Fruit fly (Drosophila melanogaster) whole organism, adult: ENCODE data around the gene CG10479.

Experiments used
- CG11617 ChIP-seq: fragments of 200-800 bp; sonication (Bioruptor generic); optimal IDR thresholded peaks from 2 replicates; lab custom pipeline; 2017; ENCODE audit warnings: mild to moderate bottlenecking, missing biosample characterization, missing genetic modification reagents, missing genetic modification characterization
- CG12768 ChIP-seq: fragments of 200-800 bp; sonication (Bioruptor generic); optimal IDR thresholded peaks from 2 replicates; lab custom pipeline; 2017; ENCODE audit warnings: missing biosample characterization, missing genetic modification characterization, mild to moderate bottlenecking, moderate library complexity, missing genetic modification reagents
- CG14711 ChIP-seq: fragments of 200-800 bp; sonication (Bioruptor generic); optimal IDR thresholded peaks from 2 replicates; lab custom pipeline; 2018; ENCODE audit warnings: missing biosample characterization, mild to moderate bottlenecking, missing genetic modification characterization, moderate library complexity
- CG1620 ChIP-seq: fragments of 200-800 bp; sonication (Bioruptor generic); optimal IDR thresholded peaks from 2 replicates; lab custom pipeline; 2016; ENCODE audit warnings: missing biosample characterization, missing genetic modification characterization
- CG33017 ChIP-seq: fragments of 200-800 bp; sonication (Bioruptor generic); optimal IDR thresholded peaks from 2 replicates; lab custom pipeline; 2018; ENCODE audit warnings: missing biosample characterization, mild to moderate bottlenecking, missing genetic modification characterization, moderate library complexity
- CG5204 ChIP-seq: fragments of 200-800 bp; sonication (Bioruptor generic); optimal IDR thresholded peaks from 2 replicates; lab custom pipeline; 2016; ENCODE audit warnings: missing biosample characterization, missing genetic modification characterization
- CG7045 ChIP-seq: fragments of 200-800 bp; sonication (Bioruptor generic); optimal IDR thresholded peaks from 2 replicates; lab custom pipeline; 2017; ENCODE audit warnings: missing biosample characterization, mild to moderate bottlenecking, missing genetic modification characterization
- CG7101 ChIP-seq: fragments of 200-800 bp; sonication (Bioruptor generic); optimal IDR thresholded peaks from 2 replicates; lab custom pipeline; 2018; ENCODE audit warnings: missing biosample characterization, mild to moderate bottlenecking, missing genetic modification characterization, moderate library complexity
- Clk ChIP-seq: fragments of 200-800 bp; sonication (Bioruptor generic); optimal IDR thresholded peaks from 2 replicates; lab custom pipeline; 2017; ENCODE audit warnings: missing biosample characterization, missing genetic modification characterization
- Crg-1 ChIP-seq: fragments of 200-800 bp; sonication (Bioruptor generic); optimal IDR thresholded peaks from 2 replicates; lab custom pipeline; 2016; ENCODE audit warnings: missing biosample characterization, missing genetic modification characterization
- Hr96 ChIP-seq: fragments of 200-800 bp; sonication (Bioruptor generic); optimal IDR thresholded peaks from 2 replicates; lab custom pipeline; 2016; ENCODE audit warnings: missing biosample characterization, missing genetic modification characterization
- Mnt ChIP-seq: fragments of 200-800 bp; sonication (Bioruptor generic); optimal IDR thresholded peaks from 2 replicates; lab custom pipeline; 2016; ENCODE audit warnings: missing biosample characterization, mild to moderate bottlenecking, missing genetic modification characterization
- bab1 ChIP-seq: fragments of 200-800 bp; sonication (Bioruptor generic); optimal IDR thresholded peaks from 3 replicates; lab custom pipeline; 2019; ENCODE audit warnings: missing biosample characterization, mild to moderate bottlenecking, missing genetic modification characterization, moderate library complexity
- cic ChIP-seq: fragments of 200-800 bp; sonication (Bioruptor generic); optimal IDR thresholded peaks from 2 replicates; lab custom pipeline; 2017; ENCODE audit warnings: missing biosample characterization, mild to moderate bottlenecking, missing genetic modification characterization, moderate library complexity
- cnc ChIP-seq, 2 experiments: fragments of >200 bp; optimal IDR thresholded peaks; 2 replicates each; lab custom pipeline; 2017
- kay ChIP-seq: fragments of 200-800 bp; sonication (Bioruptor generic); peaks from one replicate; lab custom pipeline; 2016; ENCODE audit warnings: missing biosample characterization, missing genetic modification characterization, borderline replicate concordance
- ovo ChIP-seq: fragments of 200-800 bp; sonication (Bioruptor generic); optimal IDR thresholded peaks from 2 replicates; lab custom pipeline; 2016; ENCODE audit warnings: missing biosample characterization, missing genetic modification characterization
- pad ChIP-seq: fragments of 200-800 bp; sonication (Bioruptor generic); optimal IDR thresholded peaks from 3 replicates; lab custom pipeline; 2017; ENCODE audit warnings: missing biosample characterization, missing genetic modification characterization, mild to moderate bottlenecking, moderate library complexity, missing genetic modification reagents
- tj ChIP-seq: fragments of 200-800 bp; sonication (Bioruptor generic); optimal IDR thresholded peaks from 3 replicates; lab custom pipeline; 2017; ENCODE audit warnings: missing biosample characterization, mild to moderate bottlenecking, missing genetic modification characterization, moderate library complexity
- toe ChIP-seq: fragments of 200-800 bp; sonication (Bioruptor generic); optimal IDR thresholded peaks from 2 replicates; lab custom pipeline; 2016; ENCODE audit warnings: missing biosample characterization, missing genetic modification characterization

The CG10479 gene

DNA sequence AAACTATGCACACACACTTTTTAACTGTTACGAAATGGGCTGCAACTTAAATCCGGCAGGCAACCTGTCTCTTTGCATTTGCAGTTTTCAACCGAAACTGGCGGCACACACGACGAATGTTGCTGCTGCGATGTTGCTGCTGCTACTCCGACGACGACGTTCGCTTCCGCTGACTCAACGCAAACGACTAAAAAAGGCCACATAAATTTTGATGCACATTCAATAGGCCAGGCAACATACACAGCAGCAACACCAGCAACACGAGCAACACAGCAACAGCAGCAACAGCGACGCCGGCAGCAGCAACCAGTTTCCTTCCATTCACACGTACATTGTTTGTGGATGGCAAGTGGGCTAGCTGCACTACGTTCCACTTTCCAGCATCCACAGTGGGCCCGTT is 25.3 kb downstream of the CG10479 start, which contains the start of gene Egfrap:
Gene Egfrap (minus strand): TSS at position 192 of the 400 bp plus-strand sequence.
- no peak for TF ChIP-seq CG5204 (GFP tag; lab: Kevin White, UChicago)
- TF ChIP-seq kay (GFP tag; lab: Kevin White, UChicago): no peak
- TF ChIP-seq cnc (optimal IDR thresholded peaks at IDR 0.05; lab: Kevin White, UChicago): no peak
- TF ChIP-seq tj (GFP tag; lab: Kevin White, UChicago): no peak
- no peak for TF ChIP-seq CG7101
- no peak for TF ChIP-seq CG33017
- no peak for TF ChIP-seq ovo (GFP tag; lab: Kevin White, UChicago)
- TF ChIP-seq CG11617: no peak
- no peak for TF ChIP-seq CG7045 (GFP tag; lab: Kevin White, UChicago)
- no peak for TF ChIP-seq CG12768 (GFP tag; lab: Kevin White, UChicago)
- no peak for TF ChIP-seq bab1 (GFP tag; lab: Kevin White, UChicago)
- TF ChIP-seq toe (GFP tag; lab: Kevin White, UChicago): no peak
- no peak for TF ChIP-seq CG1620 (GFP tag; lab: Kevin White, UChicago)
- TF ChIP-seq Hr96 (GFP tag; lab: Kevin White, UChicago): no peak
- no peak for TF ChIP-seq Clk (GFP tag; lab: Kevin White, UChicago)
- no peak for TF ChIP-seq Crg-1 (GFP tag; lab: Kevin White, UChicago)
- no peak for TF ChIP-seq pad (GFP tag; lab: Kevin White, UChicago)
- no peak for TF ChIP-seq cic
- TF ChIP-seq Mnt (GFP tag; lab: Kevin White, UChicago): no peak

DNA sequence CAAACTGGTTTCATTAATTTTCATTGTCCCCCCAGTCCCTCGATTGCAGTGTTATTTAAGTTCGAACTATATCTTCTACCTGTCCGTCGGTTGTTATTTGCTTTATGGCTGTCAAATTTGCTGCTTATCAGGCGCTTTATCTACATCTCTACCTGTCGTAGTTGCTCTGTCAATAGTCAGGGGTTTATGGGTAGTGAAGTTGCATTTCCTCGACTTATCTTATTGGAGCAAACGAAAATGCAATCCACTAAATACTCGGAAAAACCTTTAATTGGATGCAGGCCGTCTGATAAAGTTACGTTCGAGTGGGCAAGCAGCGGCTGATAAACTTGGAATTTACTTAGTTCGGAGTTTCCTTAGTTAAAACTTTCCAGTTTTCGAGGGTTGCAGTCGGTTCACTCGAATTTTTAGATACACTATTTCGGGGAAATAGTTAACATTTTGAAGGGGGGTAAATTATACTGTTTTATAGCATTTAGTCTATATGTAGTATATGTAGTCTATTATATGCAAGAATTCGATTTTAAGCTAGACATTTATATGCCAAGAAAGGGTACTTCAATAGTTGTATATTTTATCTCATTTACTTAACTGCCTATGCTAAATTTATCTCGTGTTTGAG is 28.6 kb downstream of the CG10479 start:
- TF ChIP-seq pad (GFP tag; lab: Kevin White, UChicago) (no peak), Mnt (GFP tag; lab: Kevin White, UChicago) (no peak), kay (GFP tag; lab: Kevin White, UChicago) (no peak), ovo (GFP tag; lab: Kevin White, UChicago) (no peak), CG12768 (GFP tag; lab: Kevin White, UChicago) (no peak), cic (no peak), tj (GFP tag; lab: Kevin White, UChicago) (no peak), CG7045 (GFP tag; lab: Kevin White, UChicago) (no peak), CG7101 (no peak), CG1620 (GFP tag; lab: Kevin White, UChicago) (no peak), Clk (GFP tag; lab: Kevin White, UChicago) (no peak), Crg-1 (GFP tag; lab: Kevin White, UChicago) (no peak), cnc (optimal IDR thresholded peaks at IDR 0.05; lab: Kevin White, UChicago) (no peak), CG14711 (tag; lab: Kevin White, UChicago) (no peak), Hr96 (GFP tag; lab: Kevin White, UChicago) (no peak)

DNA sequence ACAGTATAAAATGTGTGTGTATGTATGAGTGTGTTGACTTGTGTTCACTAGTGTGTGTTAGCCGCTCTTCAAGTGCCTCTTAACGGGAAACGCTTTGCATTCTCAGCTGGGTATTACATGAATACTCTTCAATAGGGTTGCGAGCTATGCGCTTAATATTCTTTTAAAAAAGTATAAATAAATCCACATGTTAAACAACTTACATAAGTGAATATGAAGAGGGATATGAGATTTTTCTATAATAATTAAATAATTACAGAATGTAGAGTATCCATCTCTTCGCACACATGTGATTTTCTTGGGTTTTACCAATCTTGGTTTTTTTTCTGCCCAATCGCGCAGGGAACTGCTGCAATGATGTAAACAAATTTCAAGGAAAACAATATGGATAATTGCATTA is 30.2 kb downstream of the CG10479 start:
- no peak for TF ChIP-seq pad (GFP tag; lab: Kevin White, UChicago)
- no peak for TF ChIP-seq bab1 (GFP tag; lab: Kevin White, UChicago)
- no peak for TF ChIP-seq CG14711 (tag; lab: Kevin White, UChicago)
- TF ChIP-seq Crg-1 (GFP tag; lab: Kevin White, UChicago): no peak
- no peak for TF ChIP-seq CG11617
- no peak for TF ChIP-seq Mnt (GFP tag; lab: Kevin White, UChicago)
- no peak for TF ChIP-seq CG33017
- no peak for TF ChIP-seq CG5204 (GFP tag; lab: Kevin White, UChicago)

DNA sequence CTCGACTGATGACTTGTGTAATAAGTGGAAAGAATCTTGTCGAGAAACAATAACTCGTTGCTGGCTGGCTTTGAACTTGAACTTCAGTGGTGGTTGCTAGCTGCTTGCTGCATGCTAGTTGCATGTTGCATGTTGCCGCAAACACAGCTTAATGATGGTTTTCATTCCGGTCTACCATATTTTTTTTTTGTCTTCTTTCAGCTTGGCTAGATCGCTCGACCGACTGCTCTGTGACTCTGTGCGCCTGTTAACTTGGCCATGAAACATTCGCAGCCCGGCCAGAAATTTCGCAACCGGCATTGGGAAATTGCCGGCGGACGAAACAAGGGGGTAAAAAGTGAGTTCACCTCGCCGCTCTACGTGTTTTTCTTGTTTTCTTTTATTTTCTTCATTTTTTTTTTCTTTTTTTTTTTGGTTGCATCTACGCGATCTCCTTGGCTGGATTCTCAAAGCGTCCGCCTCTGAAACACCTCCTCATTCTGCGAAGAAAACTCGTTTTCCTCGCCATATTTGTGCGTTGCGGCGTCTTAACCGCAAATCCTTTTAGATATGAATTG is 32.4 kb downstream of the CG10479 start:
- TF ChIP-seq toe (GFP tag; lab: Kevin White, UChicago): no peak
- no peak for TF ChIP-seq CG12768 (GFP tag; lab: Kevin White, UChicago)
- TF ChIP-seq cnc (optimal IDR thresholded peaks at IDR 0.05; lab: Kevin White, UChicago): no peak
- no peak for TF ChIP-seq Clk (GFP tag; lab: Kevin White, UChicago)
- no peak for TF ChIP-seq CG7101
- no peak for TF ChIP-seq CG5204 (GFP tag; lab: Kevin White, UChicago)
- no peak for TF ChIP-seq CG7045 (GFP tag; lab: Kevin White, UChicago)
- no peak for TF ChIP-seq ovo (GFP tag; lab: Kevin White, UChicago)
- no peak for TF ChIP-seq bab1 (GFP tag; lab: Kevin White, UChicago)
- no peak for TF ChIP-seq CG14711 (tag; lab: Kevin White, UChicago)
- TF ChIP-seq tj (GFP tag; lab: Kevin White, UChicago): no peak
- no peak for TF ChIP-seq pad (GFP tag; lab: Kevin White, UChicago)
- TF ChIP-seq CG33017: no peak
- TF ChIP-seq Hr96 (GFP tag; lab: Kevin White, UChicago): no peak
- no peak for TF ChIP-seq Mnt (GFP tag; lab: Kevin White, UChicago)

DNA sequence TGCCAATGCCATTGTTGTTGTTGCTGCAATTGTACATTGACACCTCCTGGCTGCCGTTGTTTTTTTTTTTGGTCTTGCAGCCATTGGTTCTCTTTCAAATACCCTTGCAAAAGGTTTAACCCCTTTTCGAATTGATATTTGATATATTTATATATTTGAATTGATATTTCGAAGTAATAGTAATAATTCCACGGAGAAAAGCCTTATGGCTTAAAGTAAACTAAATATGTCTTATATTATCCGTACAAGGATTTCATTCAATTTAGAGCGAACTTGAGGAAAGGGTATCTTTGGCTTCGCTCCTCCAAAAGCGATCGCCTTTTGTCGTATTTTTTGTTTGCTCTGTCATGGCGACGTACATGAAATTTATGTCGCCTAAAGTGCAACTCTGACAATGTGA is 34.3 kb downstream of the CG10479 start:
- TF ChIP-seq bab1 (GFP tag; lab: Kevin White, UChicago) (no peak), ovo (GFP tag; lab: Kevin White, UChicago) (no peak), cic (no peak), Crg-1 (GFP tag; lab: Kevin White, UChicago) (no peak), CG7101 (no peak), Hr96 (GFP tag; lab: Kevin White, UChicago) (no peak), tj (GFP tag; lab: Kevin White, UChicago) (no peak), CG1620 (GFP tag; lab: Kevin White, UChicago) (no peak), pad (GFP tag; lab: Kevin White, UChicago) (no peak), kay (GFP tag; lab: Kevin White, UChicago) (no peak), CG12768 (GFP tag; lab: Kevin White, UChicago) (no peak), CG14711 (tag; lab: Kevin White, UChicago) (no peak), Mnt (GFP tag; lab: Kevin White, UChicago) (no peak), CG33017 (no peak), Clk (GFP tag; lab: Kevin White, UChicago) (no peak), CG11617 (no peak)
